Worm (Caenorhabditis elegans) whole organism, young adult: ENCODE measurements around the gene F42A9.11.

Source experiments
- ama-1 ChIP-seq, 3 experiments: fragments of 150-350 bp in 1 of 3; sonication (generic microtip) in 2 of 3; optimal IDR thresholded peaks; 2 replicates each; lab custom pipeline; 2014 to 2018; ENCODE audit warnings: missing biosample characterization in 2 of 3, missing genetic modification characterization in 2 of 3, missing genetic modification reagents in 2 of 3
- ceh-40 ChIP-seq: fragments of 200-800 bp; sonication (Bioruptor generic); IDR thresholded peaks from 2 replicates; pipeline ENCODE4 v1.3.6; 2022; ENCODE audit warnings: missing genetic modification characterization, missing compliant biosample characterization
- nfya-1 ChIP-seq: sonication (generic microtip); optimal IDR thresholded peaks from 2 replicates; lab custom pipeline; 2017; ENCODE audit warnings: antibody characterized with exemption, missing compliant biosample characterization, missing genetic modification characterization, borderline replicate concordance; ENCODE audit not compliant: insufficient read depth
- ztf-26 ChIP-seq: sonication (generic microtip); optimal IDR thresholded peaks from 2 replicates; lab custom pipeline; 2017; ENCODE audit warnings: missing genetic modification characterization, missing compliant biosample characterization

DNA sequence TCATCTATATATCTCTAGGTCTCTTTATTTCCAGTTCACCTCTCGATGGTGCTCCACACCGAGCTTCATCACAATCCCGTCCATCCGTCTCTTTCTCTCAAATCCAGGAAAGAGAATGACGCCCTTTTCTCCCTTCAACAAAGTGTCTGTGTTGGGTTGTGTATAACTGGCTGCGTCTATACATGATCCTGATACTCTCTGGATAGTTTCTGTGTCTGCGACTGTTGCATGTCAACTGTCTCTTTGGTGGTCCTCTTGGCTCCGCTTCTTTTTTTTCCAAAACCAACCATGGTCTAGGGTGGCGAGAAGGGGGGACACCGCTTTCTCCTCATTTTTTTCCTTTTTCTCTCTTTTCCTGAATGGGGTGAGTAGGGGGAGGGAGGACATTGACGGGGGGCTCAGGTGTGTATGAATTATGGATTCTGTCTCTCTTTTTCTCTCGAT lies 2.2 kb downstream of the F42A9.11 start:
- TF ChIP-seq ama-1 (optimal IDR thresholded peaks at IDR 0.05; lab: Kevin White, UChicago) (no peak), ama-1 (GFP tag; optimal IDR thresholded peaks at IDR 0.05; lab: Kevin White, UChicago) (no peak), ceh-40 (GFP tag; lab: Robert Waterston, UW) (no peak), nfya-1 (tag; lab: Kevin White, UChicago) (no peak), ztf-26 (tag; lab: Kevin White, UChicago) (no peak)
